Fruit fly (Drosophila melanogaster) whole organism, embryonic: ENCODE data around the gene CG18581.

Experiments
- CG10543 ChIP-seq: fragments of 200-800 bp; sonication (Bioruptor generic); optimal IDR thresholded peaks from 3 replicates; lab custom pipeline; 2017; ENCODE audit warnings: missing biosample characterization, mild to moderate bottlenecking, missing genetic modification characterization, moderate library complexity
- CG12769 ChIP-seq: fragments of 200-800 bp; sonication (Bioruptor generic); optimal IDR thresholded peaks from 2 replicates; lab custom pipeline; 2019; ENCODE audit warnings: missing biosample characterization, mild to moderate bottlenecking, missing genetic modification characterization, moderate library complexity
- CG15601 ChIP-seq: fragments of 200-800 bp; sonication (Bioruptor generic); optimal IDR thresholded peaks from 3 replicates; lab custom pipeline; 2019; ENCODE audit warnings: missing biosample characterization, mild to moderate bottlenecking, missing genetic modification characterization, moderate library complexity
- CG30431 ChIP-seq: fragments of 200-800 bp; sonication (Bioruptor generic); optimal IDR thresholded peaks from 2 replicates; lab custom pipeline; 2017; ENCODE audit warnings: missing biosample characterization, missing genetic modification characterization
- CG34376 ChIP-seq: fragments of 200-800 bp; sonication (Bioruptor generic); optimal IDR thresholded peaks from 2 replicates; lab custom pipeline; 2018; ENCODE audit warnings: missing biosample characterization, mild to moderate bottlenecking, missing genetic modification characterization
- CG4360 ChIP-seq: fragments of 200-800 bp; sonication (Bioruptor generic); IDR thresholded peaks from 2 replicates; pipeline ENCODE4 v1.3.6; 2022; ENCODE audit warnings: missing biosample characterization, missing genetic modification characterization
- CG4424 ChIP-seq: fragments of 200-800 bp; sonication (Bioruptor generic); optimal IDR thresholded peaks from 3 replicates; lab custom pipeline; 2016; ENCODE audit warnings: missing biosample characterization, missing genetic modification characterization
- CG6765 ChIP-seq: fragments of 200-800 bp; sonication (Bioruptor generic); optimal IDR thresholded peaks from 3 replicates; lab custom pipeline; 2017; ENCODE audit warnings: missing biosample characterization, mild to moderate bottlenecking, missing genetic modification characterization
- CG7987 ChIP-seq: fragments of 200-800 bp; sonication (Bioruptor generic); optimal IDR thresholded peaks from 2 replicates; lab custom pipeline; 2018; ENCODE audit warnings: missing biosample characterization, mild to moderate bottlenecking, missing genetic modification characterization, moderate library complexity
- CHES-1-like ChIP-seq: fragments of 200-800 bp; sonication (Bioruptor generic); optimal IDR thresholded peaks from 2 replicates; lab custom pipeline; 2016; ENCODE audit warnings: missing biosample characterization, missing genetic modification characterization
- D19A ChIP-seq: fragments of 200-800 bp; optimal IDR thresholded peaks from 3 replicates; lab custom pipeline; 2019; ENCODE audit warnings: missing biosample characterization, mild to moderate bottlenecking, missing genetic modification characterization, moderate library complexity
- H2.0 ChIP-seq: fragments of 200-800 bp; sonication (Bioruptor generic); IDR thresholded peaks from 2 replicates; pipeline ENCODE4 v1.3.6; 2022; ENCODE audit warnings: missing biosample characterization, missing genetic modification characterization
- HLH3B ChIP-seq: fragments of 200-800 bp; sonication (Bioruptor generic); IDR thresholded peaks from 2 replicates; pipeline ENCODE4 v1.3.6; 2022; ENCODE audit warnings: missing biosample characterization, missing genetic modification characterization
- Hand ChIP-seq: fragments of 200-800 bp; sonication (Bioruptor generic); optimal IDR thresholded peaks from 2 replicates; lab custom pipeline; 2017; ENCODE audit warnings: mild to moderate bottlenecking, missing biosample characterization, missing genetic modification reagents, missing genetic modification characterization
- Lhr ChIP-seq: fragments of 200-800 bp; sonication (Bioruptor generic); optimal IDR thresholded peaks from 3 replicates; lab custom pipeline; 2017; ENCODE audit warnings: mild to moderate bottlenecking, missing biosample characterization, missing genetic modification reagents, missing genetic modification characterization
- Lim3 ChIP-seq: fragments of 200-800 bp; sonication (Bioruptor generic); IDR thresholded peaks from 2 replicates; pipeline ENCODE4 v1.3.6; 2022; ENCODE audit warnings: missing biosample characterization, missing genetic modification characterization
- Pdp1 ChIP-seq, 2 experiments: fragments of 200-800 bp; sonication (Bioruptor generic); optimal IDR thresholded peaks; 3 replicates each; lab custom pipeline; 2016; ENCODE audit warnings: missing biosample characterization in 2 of 2, missing genetic modification characterization in 2 of 2, mild to moderate bottlenecking in 1 of 2, moderate library complexity in 1 of 2
- Ptx1 ChIP-seq: fragments of 200-800 bp; sonication (Bioruptor generic); IDR thresholded peaks from 2 replicates; pipeline ENCODE4 v1.3.6; 2022; ENCODE audit warnings: missing biosample characterization, missing genetic modification characterization
- Ravus ChIP-seq: fragments of 200-800 bp; sonication (Bioruptor generic); IDR thresholded peaks from 2 replicates; pipeline ENCODE4 v1.3.6; 2022; ENCODE audit warnings: missing biosample characterization, missing genetic modification characterization
- abd-A ChIP-seq: fragments of 200-800 bp; sonication (Bioruptor generic); optimal IDR thresholded peaks from 3 replicates; lab custom pipeline; 2019; ENCODE audit warnings: missing biosample characterization, mild to moderate bottlenecking, missing genetic modification characterization, moderate library complexity
- bbx ChIP-seq: fragments of 200-800 bp; sonication (Bioruptor generic); IDR thresholded peaks from 2 replicates; pipeline ENCODE4 v1.3.6; 2022; ENCODE audit warnings: missing biosample characterization, missing genetic modification characterization; ENCODE audit not compliant: partially characterized antibody
- bcd ChIP-seq: fragments of 200-800 bp; sonication (Bioruptor generic); optimal IDR thresholded peaks from 2 replicates; lab custom pipeline; 2017; ENCODE audit warnings: missing biosample characterization, mild to moderate bottlenecking, missing genetic modification characterization
- chinmo ChIP-seq: fragments of 200-800 bp; sonication (Bioruptor generic); IDR thresholded peaks from 4 replicates; pipeline ENCODE4 v1.3.6; 2022; ENCODE audit warnings: missing biosample characterization, missing genetic modification characterization; ENCODE audit not compliant: partially characterized antibody
- crc ChIP-seq: fragments of 200-800 bp; sonication (Bioruptor generic); optimal IDR thresholded peaks from 2 replicates; lab custom pipeline; 2016; ENCODE audit warnings: missing biosample characterization, missing genetic modification characterization
- ftz-f1 ChIP-seq: fragments of 200-800 bp; sonication (Bioruptor generic); optimal IDR thresholded peaks from 2 replicates; lab custom pipeline; 2016; ENCODE audit warnings: missing biosample characterization, missing genetic modification characterization
- gro ChIP-seq: fragments of 200-800 bp; sonication (Bioruptor generic); optimal IDR thresholded peaks from 2 replicates; lab custom pipeline; 2016; ENCODE audit warnings: missing biosample characterization, missing genetic modification characterization
- kah ChIP-seq: fragments of 200-800 bp; sonication (Bioruptor generic); optimal IDR thresholded peaks from 2 replicates; lab custom pipeline; 2018; ENCODE audit warnings: missing biosample characterization, mild to moderate bottlenecking, missing genetic modification characterization
- luna ChIP-seq: fragments of 200-800 bp; sonication (Bioruptor generic); optimal IDR thresholded peaks from 2 replicates; lab custom pipeline; 2016; ENCODE audit warnings: missing biosample characterization, missing genetic modification characterization
- nau ChIP-seq: fragments of 200-800 bp; sonication (Bioruptor generic); optimal IDR thresholded peaks from 3 replicates; lab custom pipeline; 2017; ENCODE audit warnings: missing biosample characterization, mild to moderate bottlenecking, missing genetic modification characterization, missing genetic modification reagents
- org-1 ChIP-seq: fragments of 200-800 bp; sonication (Bioruptor generic); optimal IDR thresholded peaks from 2 replicates; lab custom pipeline; 2017; ENCODE audit warnings: missing biosample characterization, missing genetic modification characterization
- sd ChIP-seq: fragments of 200-800 bp; sonication (Bioruptor generic); optimal IDR thresholded peaks from 3 replicates; lab custom pipeline; 2018; ENCODE audit warnings: missing biosample characterization, mild to moderate bottlenecking, missing genetic modification characterization, moderate library complexity
- sens ChIP-seq: fragments of 200-800 bp; sonication (Bioruptor generic); peaks from one replicate; lab custom pipeline; 2016; ENCODE audit warnings: missing biosample characterization, missing genetic modification characterization
- seq ChIP-seq: fragments of 200-800 bp; sonication (Bioruptor generic); IDR thresholded peaks from 2 replicates; pipeline ENCODE4 v1.3.6; 2022; ENCODE audit warnings: missing biosample characterization, missing genetic modification characterization
- slbo ChIP-seq: fragments of 200-800 bp; sonication (Bioruptor generic); IDR thresholded peaks from 2 replicates; pipeline ENCODE4 v1.3.6; 2022; ENCODE audit warnings: missing biosample characterization, missing genetic modification characterization
- sug ChIP-seq: fragments of 200-800 bp; optimal IDR thresholded peaks from 2 replicates; lab custom pipeline; 2019; ENCODE audit warnings: missing biosample characterization, mild to moderate bottlenecking, missing genetic modification characterization, moderate library complexity
- tin ChIP-seq: fragments of 200-800 bp; sonication (Bioruptor generic); optimal IDR thresholded peaks from 3 replicates; lab custom pipeline; 2016; ENCODE audit warnings: missing biosample characterization, missing genetic modification characterization
- wek ChIP-seq: fragments of 200-800 bp; sonication (Bioruptor generic); optimal IDR thresholded peaks from 3 replicates; lab custom pipeline; 2018; ENCODE audit warnings: missing biosample characterization, mild to moderate bottlenecking, missing genetic modification characterization, moderate library complexity

CG18581 gene

DNA sequence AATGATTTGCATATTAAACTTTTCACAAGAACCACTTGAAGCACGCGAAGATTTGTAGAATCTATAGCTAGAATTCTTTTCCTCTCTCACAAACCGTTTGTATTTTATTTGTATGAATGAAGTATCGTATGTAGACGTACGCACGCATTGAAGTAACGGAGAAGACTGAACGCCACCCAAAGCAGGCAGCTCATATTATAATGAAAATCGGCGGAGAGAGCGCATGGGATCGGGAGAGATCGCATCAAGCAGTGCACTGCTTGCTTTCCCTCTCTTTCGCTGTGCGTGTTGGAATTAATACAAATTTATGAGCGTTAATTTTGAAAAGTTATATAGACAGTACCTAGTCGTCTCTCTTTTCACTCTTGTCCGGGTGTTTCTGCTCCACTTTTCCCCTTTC is 29.3 kb upstream of the CG18581 start (continued):
- TF ChIP-seq bbx (GFP tag; lab: Robert Waterston, UW) (peak; percentile 42), slbo (GFP tag; lab: Robert Waterston, UW) (peak; percentile 30; the same call in 1 of the 2 replicates), Lim3 (no peak), CG4360 (GFP tag; lab: Robert Waterston, UW) (no peak), bcd (GFP tag; lab: Kevin White, UChicago) (peak; percentile 10)
- TF ChIP-seq, all 482 proteins: peak for 47

DNA sequence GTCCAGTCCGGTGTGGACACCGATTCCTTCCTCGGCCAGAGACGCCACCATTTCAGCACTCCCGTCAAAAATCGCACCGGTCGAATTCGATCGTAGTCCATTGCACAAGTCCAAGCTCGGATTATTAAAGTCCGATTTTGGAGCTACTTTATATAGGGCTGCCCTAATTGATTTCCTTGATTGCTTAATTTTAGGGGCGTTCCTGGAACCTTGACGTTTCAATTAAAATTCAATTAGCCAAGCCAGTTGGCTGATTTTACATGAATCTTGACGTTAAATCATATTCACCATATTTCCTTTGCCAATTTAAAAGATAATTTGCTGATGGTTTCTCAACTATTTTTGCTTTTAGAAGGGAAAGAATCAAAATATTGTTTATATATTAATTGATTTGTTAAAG is 28.3 kb upstream of the CG18581 start, which contains the start of gene Or71a:
Or71a (minus strand) TSS at position 101 of the 400 bp plus-strand sequence.
- no peak for TF ChIP-seq wek (GFP tag; lab: Kevin White, UChicago)
- no peak for TF ChIP-seq Ptx1
- no peak for TF ChIP-seq CG6765 (GFP tag; lab: Kevin White, UChicago)
- no peak for TF ChIP-seq tin
- no peak for TF ChIP-seq Hand (GFP tag; lab: Kevin White, UChicago)
- TF ChIP-seq CG34376 (GFP tag; lab: Kevin White, UChicago) = no peak
- no peak for TF ChIP-seq CG12769
- no peak for TF ChIP-seq CG30431
- no peak for TF ChIP-seq gro
- no peak for TF ChIP-seq CG7987 (GFP tag; lab: Kevin White, UChicago)
- no peak for TF ChIP-seq crc (GFP tag; lab: Kevin White, UChicago)
- TF ChIP-seq H2.0 (GFP tag; lab: Robert Waterston, UW) = no peak
- TF ChIP-seq luna (GFP tag; lab: Kevin White, UChicago) = no peak
- no peak for TF ChIP-seq D19A (tag; lab: Kevin White, UChicago)
- TF ChIP-seq HLH3B (GFP tag; lab: Robert Waterston, UW) = no peak
- no peak for TF ChIP-seq seq (GFP tag; lab: Robert Waterston, UW)

DNA sequence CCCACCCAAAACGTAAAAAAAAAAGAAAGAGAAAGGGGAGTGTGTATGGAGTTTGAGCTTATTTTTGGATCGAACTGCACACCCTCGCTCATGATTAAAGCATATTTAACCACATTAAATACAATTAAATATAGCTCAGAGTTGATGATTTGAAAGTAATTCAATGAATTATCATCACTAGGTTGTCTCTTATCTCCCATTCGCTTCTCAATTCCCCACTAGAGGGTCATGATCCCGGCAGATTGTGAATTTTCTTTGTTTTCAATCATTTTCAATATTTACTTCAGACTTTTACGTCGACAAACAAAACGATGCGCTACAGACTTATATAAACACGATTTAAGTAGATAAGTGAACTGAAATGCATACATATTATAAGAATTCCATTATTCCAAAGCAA is 26.4 kb upstream of the CG18581 start:
- TF ChIP-seq Pdp1 (GFP tag; optimal IDR thresholded peaks at IDR 0.05; lab: Kevin White, UChicago) = peak in 1 of 2 experiments; percentile 19
- no peak for TF ChIP-seq CHES-1-like (GFP tag; lab: Kevin White, UChicago)

DNA sequence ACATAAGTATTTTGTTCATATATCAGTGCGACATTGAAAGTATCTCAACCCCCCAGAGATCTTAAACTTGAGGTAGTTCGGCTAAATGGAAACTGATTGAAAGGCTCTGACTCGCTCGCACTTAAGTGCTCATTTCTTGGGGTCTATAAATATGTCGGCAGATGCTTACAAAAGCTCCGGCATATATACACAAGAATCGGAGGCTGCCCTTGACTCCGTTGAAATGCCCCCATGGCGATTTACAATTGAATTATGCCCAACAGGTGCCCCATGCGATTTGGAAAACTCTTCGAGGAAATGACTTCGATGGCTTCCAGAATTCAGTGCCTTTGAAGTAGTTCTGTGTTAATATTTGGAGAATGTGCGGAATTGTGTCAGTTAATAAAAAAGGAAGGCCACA is 23.7 kb upstream of the CG18581 start:
- no peak for TF ChIP-seq CG4424 (GFP tag; lab: Kevin White, UChicago)
- TF ChIP-seq CG10543 (GFP tag; lab: Kevin White, UChicago) = peak; percentile 41
- no peak for TF ChIP-seq Ravus (GFP tag; lab: Robert Waterston, UW)
- TF ChIP-seq sens (GFP tag; lab: Kevin White, UChicago) = peak; percentile 30
- peak; percentile 44 for TF ChIP-seq sug (tag; lab: Kevin White, UChicago)
- TF ChIP-seq sd = peak; percentile 97
- TF ChIP-seq CG15601 = peak; percentile 64
- TF ChIP-seq org-1 (GFP tag; lab: Kevin White, UChicago) = peak; percentile 2
- peak; percentile 64 for TF ChIP-seq CG12769
- TF ChIP-seq abd-A (tag; lab: Kevin White, UChicago) = peak; percentile 88
- peak; percentile 94 for TF ChIP-seq nau
- TF ChIP-seq Lhr (GFP tag; lab: Kevin White, UChicago) = no peak
- peak; percentile 83 for TF ChIP-seq kah (GFP tag; lab: Kevin White, UChicago)
- 0 out of 4 replicates have a peak, but pooled peaks have one; percentile 57 for TF ChIP-seq chinmo (GFP tag; lab: Robert Waterston, UW)
- peak; percentile 70 for TF ChIP-seq ftz-f1 (GFP tag; lab: Kevin White, UChicago)
